Fruit fly (Drosophila melanogaster) whole organism, pupa: ENCODE measurements around the gene CG14115.

Source experiments
- CG10348 ChIP-seq: fragments of 200-800 bp; sonication (Bioruptor generic); IDR thresholded peaks from 2 replicates; pipeline ENCODE4 v1.3.6; 2022; ENCODE audit warnings: missing biosample characterization, missing genetic modification characterization
- CG12605 ChIP-seq: fragments of 200-800 bp; sonication (Bioruptor generic); IDR thresholded peaks from 2 replicates; pipeline ENCODE4 v1.3.6; 2022; ENCODE audit warnings: missing biosample characterization, missing genetic modification characterization
- CG13204 ChIP-seq: fragments of 200-800 bp; sonication (Bioruptor generic); optimal IDR thresholded peaks from 2 replicates; lab custom pipeline; 2018; ENCODE audit warnings: missing biosample characterization, mild to moderate bottlenecking, missing genetic modification characterization, moderate library complexity
- CG14655 ChIP-seq: fragments of 200-800 bp; sonication (Bioruptor generic); optimal IDR thresholded peaks from 3 replicates; lab custom pipeline; 2017; ENCODE audit warnings: mild to moderate bottlenecking, missing biosample characterization, missing genetic modification reagents, missing genetic modification characterization
- CG15710 ChIP-seq: fragments of 200-800 bp; sonication (Bioruptor generic); optimal IDR thresholded peaks from 2 replicates; lab custom pipeline; 2018; ENCODE audit warnings: missing biosample characterization, mild to moderate bottlenecking, missing genetic modification characterization, moderate library complexity
- CG17806 ChIP-seq: fragments of 200-800 bp; sonication (Bioruptor generic); optimal IDR thresholded peaks from 2 replicates; lab custom pipeline; 2018; ENCODE audit warnings: missing biosample characterization, mild to moderate bottlenecking, missing genetic modification characterization, moderate library complexity
- CG32121 ChIP-seq: fragments of 200-800 bp; sonication (Bioruptor generic); IDR thresholded peaks from 2 replicates; pipeline ENCODE4 v1.3.6; 2022; ENCODE audit warnings: missing biosample characterization, missing genetic modification characterization
- CG34367 ChIP-seq: fragments of 200-800 bp; sonication (Bioruptor generic); optimal IDR thresholded peaks from 2 replicates; lab custom pipeline; 2018; ENCODE audit warnings: missing biosample characterization, mild to moderate bottlenecking, missing genetic modification characterization
- CG4496 ChIP-seq: fragments of 200-800 bp; sonication (Bioruptor generic); IDR thresholded peaks from 3 replicates; pipeline ENCODE4 v1.3.6; 2022; ENCODE audit warnings: missing biosample characterization, missing genetic modification characterization
- CG8159 ChIP-seq: fragments of 200-800 bp; sonication (Bioruptor generic); optimal IDR thresholded peaks from 3 replicates; lab custom pipeline; 2018; ENCODE audit warnings: missing biosample characterization, mild to moderate bottlenecking, missing genetic modification characterization, moderate library complexity
- CG8301 ChIP-seq: fragments of 200-800 bp; sonication (Bioruptor generic); optimal IDR thresholded peaks from 2 replicates; lab custom pipeline; 2018; ENCODE audit warnings: missing biosample characterization, mild to moderate bottlenecking, missing genetic modification characterization
- CG9948 ChIP-seq: fragments of 200-800 bp; sonication (Bioruptor generic); optimal IDR thresholded peaks from 2 replicates; lab custom pipeline; 2018; ENCODE audit warnings: missing biosample characterization, mild to moderate bottlenecking, missing genetic modification characterization, moderate library complexity
- D1 ChIP-seq: fragments of 200-800 bp; sonication (Bioruptor generic); optimal IDR thresholded peaks from 2 replicates; lab custom pipeline; 2018; ENCODE audit warnings: missing biosample characterization, mild to moderate bottlenecking, missing genetic modification characterization, moderate library complexity
- EcR ChIP-seq: fragments of 200-800 bp; sonication (Bioruptor generic); optimal IDR thresholded peaks from 3 replicates; lab custom pipeline; 2019; ENCODE audit warnings: missing biosample characterization, missing genetic modification characterization, mild to moderate bottlenecking, moderate library complexity, missing genetic modification reagents
- Ets98B ChIP-seq: fragments of 200-800 bp; sonication (Bioruptor generic); IDR thresholded peaks from 2 replicates; pipeline ENCODE4 v1.3.6; 2022; ENCODE audit warnings: missing biosample characterization, missing genetic modification characterization
- Pif1A ChIP-seq: fragments of 200-800 bp; sonication (Bioruptor generic); optimal IDR thresholded peaks from 3 replicates; lab custom pipeline; 2016; ENCODE audit warnings: missing biosample characterization, missing genetic modification characterization
- Pif1B ChIP-seq: fragments of 200-800 bp; sonication (Bioruptor generic); optimal IDR thresholded peaks from 3 replicates; lab custom pipeline; 2016; ENCODE audit warnings: missing biosample characterization, missing genetic modification characterization
- Snoo ChIP-seq: fragments of 200-800 bp; sonication (Bioruptor generic); optimal IDR thresholded peaks from 3 replicates; lab custom pipeline; 2017; ENCODE audit warnings: missing biosample characterization, mild to moderate bottlenecking, missing genetic modification characterization, inconsistent platforms
- fd96Ca ChIP-seq: fragments of 200-800 bp; sonication (Bioruptor generic); IDR thresholded peaks from 3 replicates; pipeline ENCODE4 v1.3.6; 2022; ENCODE audit warnings: missing biosample characterization, missing genetic modification characterization
- gl ChIP-seq: fragments of 200-800 bp; sonication (Bioruptor generic); optimal IDR thresholded peaks from 2 replicates; lab custom pipeline; 2018; ENCODE audit warnings: missing biosample characterization, mild to moderate bottlenecking, missing genetic modification characterization
- rn ChIP-seq: fragments of 200-800 bp; sonication (Bioruptor generic); IDR thresholded peaks from 2 replicates; pipeline ENCODE4 v1.3.6; 2022; ENCODE audit warnings: missing biosample characterization, missing genetic modification characterization

The CG14115 gene

DNA sequence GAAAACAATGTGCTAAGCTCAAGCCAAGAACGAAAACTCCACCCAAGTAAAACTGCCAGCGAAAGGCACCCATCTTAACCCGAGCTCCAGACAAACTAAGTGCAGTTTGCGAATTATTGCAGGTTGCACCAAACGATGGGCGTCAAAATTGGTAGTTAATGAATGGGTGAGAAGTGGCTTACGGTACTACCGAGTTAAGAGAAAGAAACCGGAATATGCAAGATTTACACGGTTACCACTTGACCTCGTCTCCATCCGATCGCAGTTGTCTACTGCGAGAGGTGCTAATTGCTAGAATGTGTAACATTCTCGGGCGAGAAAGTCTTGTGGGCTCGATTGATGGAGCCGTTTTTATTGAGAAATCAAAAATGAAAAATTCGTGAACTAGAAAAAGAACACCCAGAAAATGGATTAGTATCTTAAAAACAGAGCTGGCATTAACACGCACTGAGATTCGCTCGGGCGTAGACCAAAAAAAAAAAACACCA is at the start of gene CG14115, which contains the start of gene CG34428:
Gene CG14115 (minus strand): TSS at position 101 of the 488 bp plus-strand sequence.
Gene CG34428 (plus strand): TSS at position 438 of the 488 bp plus-strand sequence.
- no peak for TF ChIP-seq rn (GFP tag; lab: Robert Waterston, UW)
- no peak for TF ChIP-seq Pif1B (GFP tag; lab: Kevin White, UChicago)
- TF ChIP-seq EcR (GFP tag; lab: Kevin White, UChicago) = no peak
- TF ChIP-seq CG12605 (GFP tag; lab: Robert Waterston, UW) = no peak
- TF ChIP-seq CG4496 (GFP tag; lab: Robert Waterston, UW) = no peak
- no peak for TF ChIP-seq CG15710 (tag; lab: Kevin White, UChicago)
- TF ChIP-seq CG8159 (tag; lab: Kevin White, UChicago) = no peak
- no peak for TF ChIP-seq Snoo (tag; lab: Kevin White, UChicago)
- no peak for TF ChIP-seq Pif1A (GFP tag; lab: Kevin White, UChicago)
- TF ChIP-seq fd96Ca (GFP tag; lab: Robert Waterston, UW) = no peak
- no peak for TF ChIP-seq Ets98B
- TF ChIP-seq CG32121 (GFP tag; lab: Robert Waterston, UW) = no peak
- no peak for TF ChIP-seq D1 (tag; lab: Kevin White, UChicago)
- TF ChIP-seq, all 21 proteins: peak for 0

DNA sequence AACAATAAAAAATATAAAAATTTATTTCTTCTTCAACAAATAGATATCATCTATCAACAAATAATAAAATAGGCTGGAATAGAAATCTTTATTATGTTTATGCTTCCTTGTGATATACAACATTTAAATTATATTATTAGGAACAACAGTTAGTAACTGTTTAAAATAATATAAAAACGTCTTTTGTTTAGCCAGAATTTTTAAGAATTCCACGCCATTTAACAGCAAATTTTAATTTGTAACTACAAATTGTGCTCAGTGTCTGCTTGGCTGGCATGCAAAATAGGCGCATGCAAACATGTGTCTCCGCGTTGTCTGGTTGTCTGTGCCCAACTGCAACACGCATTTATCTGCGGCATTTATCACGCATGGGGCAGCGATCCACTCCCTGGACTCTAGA is 48.1 kb upstream of the CG14115 start:
- TF ChIP-seq CG14655 (GFP tag; lab: Kevin White, UChicago) = peak; percentile 81
- no peak for TF ChIP-seq EcR (GFP tag; lab: Kevin White, UChicago)
- no peak; the same call in 2 of the 3 replicates for TF ChIP-seq fd96Ca (GFP tag; lab: Robert Waterston, UW)
- no peak for TF ChIP-seq Snoo (tag; lab: Kevin White, UChicago)
- peak; percentile 32 for TF ChIP-seq gl (tag; lab: Kevin White, UChicago)
- TF ChIP-seq D1 (tag; lab: Kevin White, UChicago) = peak; percentile 82
- TF ChIP-seq Pif1B (GFP tag; lab: Kevin White, UChicago) = peak; percentile 52
- TF ChIP-seq CG15710 (tag; lab: Kevin White, UChicago) = peak; percentile 75
- peak; percentile 55; the same call in 1 of the 3 replicates for TF ChIP-seq CG4496 (GFP tag; lab: Robert Waterston, UW)
- peak; percentile 46 for TF ChIP-seq Pif1A (GFP tag; lab: Kevin White, UChicago)
- peak; percentile 4 for TF ChIP-seq CG13204 (GFP tag; lab: Kevin White, UChicago)
- TF ChIP-seq CG34367 (tag; lab: Kevin White, UChicago) = peak; percentile 75
- TF ChIP-seq rn (GFP tag; lab: Robert Waterston, UW) = no peak
- TF ChIP-seq CG32121 (GFP tag; lab: Robert Waterston, UW) = peak; percentile 38; the same call in 1 of the 2 replicates
- TF ChIP-seq CG9948 = peak; percentile 81
- TF ChIP-seq CG17806 (tag; lab: Kevin White, UChicago) = peak; percentile 73
- no peak for TF ChIP-seq Ets98B
- no peak for TF ChIP-seq CG10348 (GFP tag; lab: Robert Waterston, UW)
- peak; percentile 82 for TF ChIP-seq CG8159 (tag; lab: Kevin White, UChicago)
- TF ChIP-seq CG12605 (GFP tag; lab: Robert Waterston, UW) = no peak
- TF ChIP-seq CG8301 (tag; lab: Kevin White, UChicago) = peak; percentile 60
- TF ChIP-seq, all 21 proteins: peak for 14

DNA sequence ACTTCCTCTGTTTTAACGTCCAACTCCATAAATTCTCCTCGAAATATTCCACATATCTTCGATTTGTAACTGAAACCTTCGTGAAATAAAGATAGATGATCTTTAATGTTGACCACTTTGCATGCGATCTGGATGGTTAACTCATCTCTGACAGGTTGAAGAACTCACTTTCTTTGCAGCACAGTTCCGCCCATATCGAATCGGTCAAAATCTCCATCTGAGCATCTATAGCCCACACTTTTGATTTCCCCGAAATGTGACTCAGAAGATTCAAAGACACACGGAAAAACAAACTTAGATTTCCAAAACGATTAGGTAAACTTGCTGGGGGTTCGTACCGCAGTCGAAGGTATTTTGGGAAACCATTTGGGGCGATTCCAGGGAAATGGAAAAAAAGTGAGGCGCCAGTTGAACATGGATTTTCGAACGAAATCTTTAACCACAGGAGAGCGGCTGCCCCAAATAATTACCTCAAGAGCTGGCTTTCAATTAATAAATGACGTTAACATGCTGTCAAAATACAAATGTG is 47.2 kb upstream of the CG14115 start:
- TF ChIP-seq rn (GFP tag; lab: Robert Waterston, UW) (no peak), CG12605 (GFP tag; lab: Robert Waterston, UW) (no peak), CG17806 (tag; lab: Kevin White, UChicago) (no peak), CG13204 (GFP tag; lab: Kevin White, UChicago) (no peak), CG9948 (no peak), gl (tag; lab: Kevin White, UChicago) (no peak), Pif1B (GFP tag; lab: Kevin White, UChicago) (no peak), EcR (GFP tag; lab: Kevin White, UChicago) (no peak), D1 (tag; lab: Kevin White, UChicago) (no peak), CG14655 (GFP tag; lab: Kevin White, UChicago) (no peak), fd96Ca (GFP tag; lab: Robert Waterston, UW) (no peak), CG10348 (GFP tag; lab: Robert Waterston, UW) (no peak), CG8301 (tag; lab: Kevin White, UChicago) (no peak), Snoo (tag; lab: Kevin White, UChicago) (no peak), CG34367 (tag; lab: Kevin White, UChicago) (no peak), Pif1A (GFP tag; lab: Kevin White, UChicago) (no peak), Ets98B (no peak), CG4496 (GFP tag; lab: Robert Waterston, UW) (no peak)
- TF ChIP-seq, all 21 proteins: peak for 0

DNA sequence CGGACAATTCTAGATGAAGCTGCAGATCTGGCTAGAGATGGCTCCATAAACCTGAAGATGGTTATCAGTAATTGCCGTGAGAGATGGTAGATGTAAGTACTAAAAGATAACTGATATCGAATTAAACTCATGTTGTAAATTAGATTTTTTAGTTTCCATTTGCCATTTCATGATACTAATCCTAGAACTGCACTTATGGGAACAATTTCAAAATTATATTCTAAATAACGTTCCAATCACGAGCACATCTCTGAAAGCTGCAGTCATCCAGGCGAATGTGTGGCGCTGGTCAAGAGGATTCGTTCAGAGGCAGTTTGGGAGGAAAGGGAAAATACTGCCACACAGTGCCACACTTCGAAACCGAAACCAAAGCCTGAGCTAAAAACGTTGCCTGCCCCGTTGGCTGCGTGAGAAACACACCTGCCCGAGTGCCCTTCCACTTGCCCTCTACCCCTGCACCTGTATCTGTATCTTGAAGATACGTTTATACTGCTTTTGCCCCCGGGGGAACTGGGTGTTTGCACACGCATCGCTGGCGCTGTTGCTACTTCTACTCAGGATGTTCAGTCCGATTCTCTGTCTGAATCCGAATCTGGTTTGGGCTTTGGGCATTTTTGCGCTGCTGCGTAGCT is 46.2 kb upstream of the CG14115 start:
- TF ChIP-seq CG4496 (GFP tag; lab: Robert Waterston, UW) (peak; percentile 34; the same call in 1 of the 3 replicates), CG13204 (GFP tag; lab: Kevin White, UChicago) (peak; percentile 28), CG34367 (tag; lab: Kevin White, UChicago) (peak; percentile 50), CG10348 (GFP tag; lab: Robert Waterston, UW) (no peak), fd96Ca (GFP tag; lab: Robert Waterston, UW) (0 out of 3 replicates have a peak, but pooled peaks have one; percentile 25), CG14655 (GFP tag; lab: Kevin White, UChicago) (peak; percentile 77), CG12605 (GFP tag; lab: Robert Waterston, UW) (peak; percentile 43; the same call in 1 of the 2 replicates), Pif1A (GFP tag; lab: Kevin White, UChicago) (peak; percentile 74), Snoo (tag; lab: Kevin White, UChicago) (no peak), CG32121 (GFP tag; lab: Robert Waterston, UW) (no peak), CG8301 (tag; lab: Kevin White, UChicago) (peak; percentile 39), D1 (tag; lab: Kevin White, UChicago) (peak; percentile 46), gl (tag; lab: Kevin White, UChicago) (peak; percentile 68), Pif1B (GFP tag; lab: Kevin White, UChicago) (peak; percentile 60), CG9948 (peak; percentile 81), CG8159 (tag; lab: Kevin White, UChicago) (peak; percentile 75), CG15710 (tag; lab: Kevin White, UChicago) (peak; percentile 73), Ets98B (no peak), EcR (GFP tag; lab: Kevin White, UChicago) (peak; percentile 23), CG17806 (tag; lab: Kevin White, UChicago) (peak; percentile 83), rn (GFP tag; lab: Robert Waterston, UW) (no peak)
- TF ChIP-seq, all 21 proteins: peak for 16
